Fruit fly (Drosophila melanogaster) whole organism, prepupa: ENCODE results near the gene CG5828.
A peak's percentile ranks its signal among the peaks of the same experiment; 100 is the strongest.

Experiments used
- CG10631 ChIP-seq: fragments of 200-800 bp; sonication (Bioruptor generic); optimal IDR thresholded peaks from 2 replicates; lab custom pipeline; 2016; ENCODE audit warnings: missing biosample characterization, missing genetic modification characterization
- CG10669 ChIP-seq: fragments of 200-800 bp; sonication (Bioruptor generic); optimal IDR thresholded peaks from 3 replicates; lab custom pipeline; 2018; ENCODE audit warnings: missing biosample characterization, mild to moderate bottlenecking, missing genetic modification characterization, moderate library complexity
- CG11762 ChIP-seq: fragments of 200-800 bp; sonication (Bioruptor generic); optimal IDR thresholded peaks from 3 replicates; lab custom pipeline; 2016; ENCODE audit warnings: missing biosample characterization, missing genetic modification characterization; ENCODE audit not compliant: insufficient read depth
- CG11902 ChIP-seq: fragments of 200-800 bp; sonication (Bioruptor generic); optimal IDR thresholded peaks from 3 replicates; lab custom pipeline; 2016; ENCODE audit warnings: missing biosample characterization, missing genetic modification characterization
- CG15336 ChIP-seq: fragments of 200-800 bp; sonication (Bioruptor generic); IDR thresholded peaks from 2 replicates; pipeline ENCODE4 v1.3.6; 2022; ENCODE audit warnings: missing biosample characterization, missing genetic modification characterization
- CG1621 ChIP-seq: fragments of 200-800 bp; sonication (Bioruptor generic); optimal IDR thresholded peaks from 3 replicates; lab custom pipeline; 2018; ENCODE audit warnings: missing biosample characterization, mild to moderate bottlenecking, missing genetic modification characterization
- CG16779 ChIP-seq: fragments of 200-800 bp; sonication (Bioruptor generic); optimal IDR thresholded peaks from 3 replicates; lab custom pipeline; 2017; ENCODE audit warnings: missing biosample characterization, mild to moderate bottlenecking, missing genetic modification characterization
- CG3032 ChIP-seq: fragments of 200-800 bp; optimal IDR thresholded peaks from 2 replicates; lab custom pipeline; 2019; ENCODE audit warnings: missing biosample characterization, mild to moderate bottlenecking, missing genetic modification characterization, moderate library complexity
- CG31627 ChIP-seq: fragments of 200-800 bp; sonication (Bioruptor generic); optimal IDR thresholded peaks from 3 replicates; lab custom pipeline; 2016; ENCODE audit warnings: missing biosample characterization, missing genetic modification characterization
- CG34406 ChIP-seq: fragments of 200-800 bp; sonication (Bioruptor generic); optimal IDR thresholded peaks from 3 replicates; lab custom pipeline; 2016; ENCODE audit warnings: missing biosample characterization, missing genetic modification characterization
- CG6276 ChIP-seq: fragments of 200-800 bp; sonication (Bioruptor generic); optimal IDR thresholded peaks from 2 replicates; lab custom pipeline; 2017; ENCODE audit warnings: missing biosample characterization, mild to moderate bottlenecking, missing genetic modification characterization
- CG6792 ChIP-seq: fragments of 200-800 bp; sonication (Bioruptor generic); optimal IDR thresholded peaks from 3 replicates; lab custom pipeline; 2016; ENCODE audit warnings: missing biosample characterization, missing genetic modification characterization
- CG6808 ChIP-seq: fragments of 200-800 bp; sonication (Bioruptor generic); optimal IDR thresholded peaks from 3 replicates; lab custom pipeline; 2017; ENCODE audit warnings: missing biosample characterization, missing genetic modification characterization, mild to moderate bottlenecking, moderate library complexity, missing genetic modification reagents
- CG6854 ChIP-seq: fragments of 200-800 bp; sonication (Bioruptor generic); optimal IDR thresholded peaks from 2 replicates; lab custom pipeline; 2017; ENCODE audit warnings: missing biosample characterization, mild to moderate bottlenecking, missing genetic modification characterization
- CG7368 ChIP-seq: fragments of 200-800 bp; sonication (Bioruptor generic); optimal IDR thresholded peaks from 3 replicates; lab custom pipeline; 2016; ENCODE audit warnings: missing biosample characterization, missing genetic modification characterization
- CG8119 ChIP-seq: fragments of 200-800 bp; sonication (Bioruptor generic); IDR thresholded peaks from 3 replicates; pipeline ENCODE4 v1.3.6; 2022; ENCODE audit warnings: missing biosample characterization, missing genetic modification characterization
- CG8319 ChIP-seq: fragments of 200-800 bp; sonication (Bioruptor generic); optimal IDR thresholded peaks from 3 replicates; lab custom pipeline; 2016; ENCODE audit warnings: missing biosample characterization, missing genetic modification characterization
- CG8632 ChIP-seq: fragments of 200-800 bp; sonication (Bioruptor generic); optimal IDR thresholded peaks from 3 replicates; lab custom pipeline; 2016; ENCODE audit warnings: missing biosample characterization, missing genetic modification characterization
- CG9139 ChIP-seq: fragments of 200-800 bp; sonication (Bioruptor generic); optimal IDR thresholded peaks from 3 replicates; lab custom pipeline; 2017; ENCODE audit warnings: missing biosample characterization, mild to moderate bottlenecking, missing genetic modification characterization
- Eip75B ChIP-seq: fragments of 200-800 bp; sonication (Bioruptor generic); optimal IDR thresholded peaks from 3 replicates; lab custom pipeline; 2016; ENCODE audit warnings: missing biosample characterization, missing genetic modification characterization
- Eip78C ChIP-seq: fragments of 200-800 bp; sonication (Bioruptor generic); peaks from one replicate; lab custom pipeline; 2016; ENCODE audit warnings: missing biosample characterization, missing genetic modification characterization
- Eip93F ChIP-seq: fragments of 200-800 bp; sonication (Bioruptor generic); optimal IDR thresholded peaks from 2 replicates; lab custom pipeline; 2016; ENCODE audit warnings: missing biosample characterization, mild to moderate bottlenecking, missing genetic modification characterization
- Ets21C ChIP-seq: fragments of 200-800 bp; sonication (Bioruptor generic); optimal IDR thresholded peaks from 3 replicates; lab custom pipeline; 2016; ENCODE audit warnings: missing biosample characterization, missing genetic modification characterization
- Gug ChIP-seq: fragments of 200-800 bp; sonication (Bioruptor generic); IDR thresholded peaks from 2 replicates; pipeline ENCODE4 v1.3.6; 2022; ENCODE audit warnings: missing biosample characterization, missing genetic modification characterization
- Hr38 ChIP-seq: sonication (Bioruptor generic); optimal IDR thresholded peaks from 2 replicates; lab custom pipeline; 2016; ENCODE audit warnings: missing biosample characterization, missing genetic modification characterization
- Hr39 ChIP-seq: fragments of 200-800 bp; sonication (Bioruptor generic); optimal IDR thresholded peaks from 2 replicates; lab custom pipeline; 2016; ENCODE audit warnings: missing biosample characterization, missing genetic modification characterization
- Met ChIP-seq: fragments of 200-800 bp; sonication (Bioruptor generic); optimal IDR thresholded peaks from 3 replicates; lab custom pipeline; 2016; ENCODE audit warnings: missing biosample characterization, missing genetic modification characterization
- OdsH ChIP-seq: fragments of 200-800 bp; sonication (Bioruptor generic); optimal IDR thresholded peaks from 3 replicates; lab custom pipeline; 2016; ENCODE audit warnings: missing biosample characterization, missing genetic modification characterization
- Smox ChIP-seq: fragments of 200-800 bp; sonication (Bioruptor generic); optimal IDR thresholded peaks from 3 replicates; lab custom pipeline; 2016; ENCODE audit warnings: missing biosample characterization, missing genetic modification characterization
- Sox102F ChIP-seq: fragments of 200-800 bp; sonication (Bioruptor generic); optimal IDR thresholded peaks from 2 replicates; lab custom pipeline; 2016; ENCODE audit warnings: missing biosample characterization, mild to moderate bottlenecking, missing genetic modification characterization
- Sox14 ChIP-seq: fragments of 200-800 bp; sonication (Bioruptor generic); optimal IDR thresholded peaks from 3 replicates; lab custom pipeline; 2016; ENCODE audit warnings: missing biosample characterization, missing genetic modification characterization
- Sox15 ChIP-seq: fragments of 200-800 bp; sonication (Bioruptor generic); optimal IDR thresholded peaks from 3 replicates; lab custom pipeline; 2016; ENCODE audit warnings: missing biosample characterization, missing genetic modification characterization
- achi ChIP-seq: fragments of 200-800 bp; sonication (Bioruptor generic); optimal IDR thresholded peaks from 3 replicates; lab custom pipeline; 2016; ENCODE audit warnings: missing biosample characterization, missing genetic modification characterization
- acj6 ChIP-seq: fragments of 200-800 bp; sonication (Bioruptor generic); optimal IDR thresholded peaks from 3 replicates; lab custom pipeline; 2016; ENCODE audit warnings: missing biosample characterization, missing genetic modification characterization
- dac ChIP-seq: fragments of 200-800 bp; sonication (Bioruptor generic); optimal IDR thresholded peaks from 2 replicates; lab custom pipeline; 2017; ENCODE audit warnings: missing biosample characterization, mild to moderate bottlenecking, missing genetic modification characterization
- eg ChIP-seq: fragments of 200-800 bp; sonication (Bioruptor generic); IDR thresholded peaks from 3 replicates; pipeline ENCODE4 v1.3.6; 2022; ENCODE audit warnings: missing biosample characterization, missing genetic modification characterization
- esn ChIP-seq: fragments of 200-800 bp; sonication (Bioruptor generic); optimal IDR thresholded peaks from 2 replicates; lab custom pipeline; 2016; ENCODE audit warnings: missing biosample characterization, mild to moderate bottlenecking, missing genetic modification characterization, moderate library complexity
- fd59A ChIP-seq: fragments of 200-800 bp; sonication (Bioruptor generic); optimal IDR thresholded peaks from 2 replicates; lab custom pipeline; 2017; ENCODE audit warnings: missing biosample characterization, mild to moderate bottlenecking, missing genetic modification characterization, missing genetic modification reagents
- fd85E ChIP-seq: fragments of 200-800 bp; sonication (Bioruptor generic); optimal IDR thresholded peaks from 3 replicates; lab custom pipeline; 2016; ENCODE audit warnings: missing biosample characterization, missing genetic modification characterization
- fkh ChIP-seq: fragments of 200-800 bp; sonication (Bioruptor generic); optimal IDR thresholded peaks from 3 replicates; lab custom pipeline; 2017; ENCODE audit warnings: missing biosample characterization, mild to moderate bottlenecking, missing genetic modification characterization, moderate library complexity
- lz ChIP-seq: fragments of 200-800 bp; sonication (Bioruptor generic); optimal IDR thresholded peaks from 3 replicates; lab custom pipeline; 2016; ENCODE audit warnings: missing biosample characterization, missing genetic modification characterization
- net ChIP-seq: fragments of 200-800 bp; sonication (Bioruptor generic); optimal IDR thresholded peaks from 3 replicates; lab custom pipeline; 2016; ENCODE audit warnings: missing biosample characterization, missing genetic modification characterization
- pdm3 ChIP-seq: fragments of 200-800 bp; sonication (Bioruptor generic); optimal IDR thresholded peaks from 3 replicates; lab custom pipeline; 2016; ENCODE audit warnings: missing biosample characterization, missing genetic modification characterization
- salr ChIP-seq, 2 experiments: fragments of 200-800 bp; sonication (Bioruptor generic); optimal IDR thresholded peaks; 3 replicates each; lab custom pipeline; 2016 to 2018; ENCODE audit warnings: missing biosample characterization in 2 of 2, missing genetic modification characterization in 2 of 2, mild to moderate bottlenecking in 1 of 2
- ss ChIP-seq, 2 experiments: fragments of 200-800 bp; sonication (Bioruptor generic); optimal IDR thresholded peaks; 2 replicates in 1 of 2; 3 replicates in 1 of 2; lab custom pipeline; 2017 to 2018; ENCODE audit warnings: mild to moderate bottlenecking in 2 of 2, missing biosample characterization in 2 of 2, missing genetic modification characterization in 2 of 2, moderate library complexity in 1 of 2
- svp ChIP-seq: fragments of 200-800 bp; sonication (Bioruptor generic); peaks from one replicate; lab custom pipeline; 2016; ENCODE audit warnings: missing biosample characterization, missing genetic modification characterization
- topi ChIP-seq: fragments of 200-800 bp; sonication (Bioruptor generic); optimal IDR thresholded peaks from 3 replicates; lab custom pipeline; 2016; ENCODE audit warnings: missing biosample characterization, missing genetic modification characterization
- vri ChIP-seq: fragments of 200-800 bp; sonication (Bioruptor generic); optimal IDR thresholded peaks from 3 replicates; lab custom pipeline; 2016; ENCODE audit warnings: missing biosample characterization, mild to moderate bottlenecking, missing genetic modification characterization

Gene CG5828

DNA sequence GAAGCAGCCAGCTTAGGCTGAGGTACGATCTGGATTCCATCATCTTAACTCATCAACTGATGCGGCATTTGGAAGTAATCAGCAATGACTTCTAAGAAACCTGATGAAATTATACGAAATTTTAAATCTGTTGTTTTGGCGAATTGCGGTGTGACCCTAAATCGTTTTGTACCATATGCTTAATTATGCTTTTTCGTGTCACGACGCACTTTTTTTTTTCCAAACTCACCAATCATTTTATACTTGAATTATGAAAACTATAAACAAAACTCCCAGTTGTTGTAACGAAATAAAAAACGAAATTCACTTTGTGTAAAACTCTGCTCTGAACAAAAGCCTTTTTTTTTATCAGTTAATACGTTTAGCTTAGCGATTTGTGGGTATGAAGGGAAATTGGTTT is 35.7 kb upstream of the CG5828 start, which contains the start of gene Nepl3:
Gene Nepl3, minus strand, starts transcription at position 155 of the 400 bp plus-strand sequence.
- TF ChIP-seq CG16779 (tag; lab: Kevin White, UChicago), result no peak
- TF ChIP-seq Eip78C (GFP tag; lab: Kevin White, UChicago), result peak; percentile 24
- no peak for TF ChIP-seq pdm3 (GFP tag; lab: Kevin White, UChicago)
- TF ChIP-seq Smox (GFP tag; lab: Kevin White, UChicago), result no peak
- TF ChIP-seq Eip93F, result no peak
- no peak for TF ChIP-seq fkh
- TF ChIP-seq eg (GFP tag; lab: Robert Waterston, UW), result no peak
- no peak for TF ChIP-seq CG34406

DNA sequence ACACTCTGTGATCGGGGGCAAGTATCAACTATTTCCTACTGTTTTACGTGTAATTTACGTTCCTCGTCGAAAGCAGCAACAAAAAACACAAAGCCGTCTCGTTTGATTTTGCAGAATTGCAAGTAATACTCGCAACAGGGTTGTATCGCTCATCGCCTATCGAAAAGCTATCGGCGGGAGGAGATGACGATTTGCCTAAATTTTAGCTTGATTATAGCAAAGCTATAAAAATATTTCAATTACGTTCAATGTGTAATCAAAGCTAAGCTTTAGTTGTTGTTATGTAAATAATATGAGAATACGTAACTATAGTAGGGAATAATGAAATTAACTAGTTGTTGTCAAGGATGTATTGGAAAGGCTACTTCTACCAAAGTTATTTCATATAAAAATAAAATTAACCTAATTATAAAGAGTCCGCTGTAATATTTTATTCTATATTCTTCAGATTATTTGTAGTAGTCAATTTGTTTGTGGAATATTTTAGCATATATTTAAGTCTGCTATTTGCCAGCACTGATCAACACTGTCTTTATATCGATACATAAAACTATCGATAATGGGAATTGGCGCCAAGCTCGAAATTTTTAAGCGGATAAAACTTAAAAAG is 34.0 kb upstream of the CG5828 start, which contains the start of gene Rpn11:
Gene Rpn11, minus strand, starts transcription at position 146 of the 610 bp plus-strand sequence.
- peak; percentile 37 for TF ChIP-seq net
- TF ChIP-seq lz (GFP tag; lab: Kevin White, UChicago), result peak; percentile 66
- TF ChIP-seq esn (GFP tag; lab: Kevin White, UChicago), result peak; percentile 68
- TF ChIP-seq CG9139 (GFP tag; lab: Kevin White, UChicago), result no peak
- TF ChIP-seq Sox15, result peak; percentile 19
- TF ChIP-seq CG6854 (GFP tag; lab: Kevin White, UChicago), result no peak
- TF ChIP-seq Hr39 (GFP tag; lab: Kevin White, UChicago), result peak; percentile 45
- peak; percentile 48 for TF ChIP-seq achi (GFP tag; lab: Kevin White, UChicago)
- peak; percentile 89 for TF ChIP-seq Eip78C (GFP tag; lab: Kevin White, UChicago)
- peak; percentile 76 for TF ChIP-seq svp
- no peak for TF ChIP-seq CG8119 (GFP tag; lab: Robert Waterston, UW)
- no peak for TF ChIP-seq Hr38 (GFP tag; lab: Kevin White, UChicago)
- no peak for TF ChIP-seq CG16779 (tag; lab: Kevin White, UChicago)
- peak; percentile 36; the same call in 1 of the 3 replicates for TF ChIP-seq eg (GFP tag; lab: Robert Waterston, UW)
- peak; percentile 54 for TF ChIP-seq CG3032
- TF ChIP-seq CG8319 (GFP tag; lab: Kevin White, UChicago), result peak; percentile 16
- TF ChIP-seq Met (GFP tag; lab: Kevin White, UChicago), result no peak
- TF ChIP-seq Gug (GFP tag; lab: Robert Waterston, UW), result 0 out of 2 replicates have a peak, but pooled peaks have one; percentile 12
- TF ChIP-seq CG7368, result no peak
- TF ChIP-seq CG6276 (GFP tag; lab: Kevin White, UChicago), result no peak
- TF ChIP-seq CG31627 (GFP tag; lab: Kevin White, UChicago), result peak; percentile 35
- peak; percentile 49 for TF ChIP-seq OdsH (GFP tag; lab: Kevin White, UChicago)
- TF ChIP-seq Eip75B (GFP tag; lab: Kevin White, UChicago), result peak; percentile 53
- peak; percentile 48 for TF ChIP-seq CG6792
- peak; percentile 65 for TF ChIP-seq CG10631
- TF ChIP-seq acj6 (GFP tag; lab: Kevin White, UChicago), result peak; percentile 61
- TF ChIP-seq Sox102F, result no peak
- TF ChIP-seq CG8632, result peak; percentile 46
- 0 out of 2 replicates have a peak, but pooled peaks have one; percentile 19 for TF ChIP-seq CG15336 (GFP tag; lab: Robert Waterston, UW)
- peak; percentile 4 for TF ChIP-seq fkh
- no peak for TF ChIP-seq CG1621 (tag; lab: Kevin White, UChicago)
- TF ChIP-seq CG34406, result peak; percentile 39
- TF ChIP-seq pdm3 (GFP tag; lab: Kevin White, UChicago), result no peak
- TF ChIP-seq topi (GFP tag; lab: Kevin White, UChicago), result peak; percentile 55
- TF ChIP-seq CG10669 (GFP tag; lab: Kevin White, UChicago), result no peak
- peak; percentile 21 for TF ChIP-seq fd59A (GFP tag; lab: Kevin White, UChicago)
- TF ChIP-seq salr (GFP tag; optimal IDR thresholded peaks at IDR 0.05; lab: Kevin White, UChicago), result no peak
- no peak for TF ChIP-seq fd85E
- TF ChIP-seq Sox14 (GFP tag; lab: Kevin White, UChicago), result peak; percentile 74
- no peak for TF ChIP-seq dac (GFP tag; lab: Kevin White, UChicago)
- peak; percentile 0 for TF ChIP-seq CG11902 (GFP tag; lab: Kevin White, UChicago)
- no peak for TF ChIP-seq Smox (GFP tag; lab: Kevin White, UChicago)
- TF ChIP-seq vri (GFP tag; lab: Kevin White, UChicago), result no peak
- no peak for TF ChIP-seq CG11762 (GFP tag; lab: Kevin White, UChicago)
- peak; percentile 44 for TF ChIP-seq Ets21C
- peak in 1 of 2 experiments; percentile 21 for TF ChIP-seq ss (GFP tag; optimal IDR thresholded peaks at IDR 0.05; lab: Kevin White, UChicago)
- no peak for TF ChIP-seq CG6808 (GFP tag; lab: Kevin White, UChicago)
